Worm (Caenorhabditis elegans): ENCODE results near the gene srz-69.
A peak's percentile ranks its signal among the peaks of the same experiment; 100 is the strongest.

The srz-69 gene

ce11 chrIV:3524584-3525020 lies 47.6 kb upstream of the srz-69 start (continued):
- TF ChIP-seq ets-4 (GFP tag; optimal IDR thresholded peaks at IDR 0.05) (no peak), ccch-3 (GFP tag; optimal IDR thresholded peaks at IDR 0.05) (no peak), snpc-3.4 (tag; optimal IDR thresholded peaks at IDR 0.05) (no peak), cebp-2 (GFP tag; IDR thresholded peaks at IDR 0.05) (no peak), nhr-90 (tag; optimal IDR thresholded peaks at IDR 0.05) (peak; percentile 67), B0019.2 (GFP tag; conservative IDR thresholded peaks at IDR 0.05) (0 out of 2 replicates have a peak, but pooled peaks have one; percentile 27), ceh-27 (GFP tag; optimal IDR thresholded peaks at IDR 0.05) (peak; percentile 53), ztf-3 (GFP tag; optimal IDR thresholded peaks at IDR 0.05) (no peak), lir-1 (GFP tag; conservative IDR thresholded peaks at IDR 0.05) (no peak), C17E4.6 (GFP tag; IDR thresholded peaks at IDR 0.05) (no peak), lin-35 (GFP tag; optimal IDR thresholded peaks at IDR 0.05) (peak in 1 of 3 experiments; percentile 43), gei-17 (GFP tag; optimal IDR thresholded peaks at IDR 0.05) (no peak), hlh-26 (GFP tag; conservative IDR thresholded peaks at IDR 0.05) (no peak), die-1 (tag; optimal IDR thresholded peaks at IDR 0.05) (peak; percentile 77), nhr-120 (GFP tag; IDR thresholded peaks at IDR 0.05) (no peak), bed-2 (GFP tag; IDR thresholded peaks at IDR 0.05) (0 out of 2 replicates have a peak, but pooled peaks have one; percentile 6), cebp-1 (GFP tag; IDR thresholded peaks at IDR 0.05) (peak; percentile 18; the same call in 1 of the 2 replicates), cebp-1 (tag; optimal IDR thresholded peaks at IDR 0.05) (peak; percentile 66), mxl-1 (tag; optimal IDR thresholded peaks at IDR 0.05) (peak; percentile 45), C06A6.2 (GFP tag; conservative IDR thresholded peaks at IDR 0.05) (no peak), F57C9.4 (tag; optimal IDR thresholded peaks at IDR 0.05) (no peak), F33H1.4 (GFP tag; IDR thresholded peaks at IDR 0.05) (no peak), snpc-1.1 (tag; optimal IDR thresholded peaks at IDR 0.05; ENCODE audit: insufficient read depth) (no peak), ceh-40 (GFP tag; IDR thresholded peaks at IDR 0.05) (0 out of 2 replicates have a peak, but pooled peaks have one; percentile 63), xnd-1 (tag; optimal IDR thresholded peaks at IDR 0.05) (no peak), rcor-1 (GFP tag; IDR thresholded peaks at IDR 0.05) (peak; percentile 57), hrde-1 (tag; optimal IDR thresholded peaks at IDR 0.05; ENCODE audit: borderline replicate concordance) (peak; percentile 48), F23B12.7 (tag; optimal IDR thresholded peaks at IDR 0.05; ENCODE audit: insufficient read depth) (peak; percentile 43), rec-8 (tag; optimal IDR thresholded peaks at IDR 0.05) (peak; percentile 33 to 53), sdz-38 (tag; optimal IDR thresholded peaks at IDR 0.05) (no peak), zfh-2 (GFP tag; conservative IDR thresholded peaks at IDR 0.05) (peak; percentile 76), mel-28 (tag; optimal IDR thresholded peaks at IDR 0.05; ENCODE audit: borderline replicate concordance) (no peak), Y53G8AR.9 (GFP tag; conservative IDR thresholded peaks at IDR 0.05) (no peak), him-1 (tag; optimal IDR thresholded peaks at IDR 0.05) (no peak), ztf-22 (GFP tag; optimal IDR thresholded peaks at IDR 0.05) (no peak), mcd-1 (GFP tag; IDR thresholded peaks at IDR 0.05) (peak; percentile 60; the same call in 1 of the 2 replicates), hlh-12 (tag; optimal IDR thresholded peaks at IDR 0.05) (peak; percentile 43), akir-1 (GFP tag; optimal IDR thresholded peaks at IDR 0.05) (no peak), Y95B8A.8 (GFP tag; IDR thresholded peaks at IDR 0.05) (peak; percentile 77; the same call in 1 of the 2 replicates), hsf-1 (GFP tag; IDR thresholded peaks at IDR 0.05) (no peak), madf-3 (GFP tag; IDR thresholded peaks at IDR 0.05) (0 out of 2 replicates have a peak, but pooled peaks have one; percentile 46), tbx-9 (tag; optimal IDR thresholded peaks at IDR 0.05; ENCODE audit: borderline replicate concordance) (no peak), ceh-100 (GFP tag; IDR thresholded peaks at IDR 0.05) (peak; percentile 45), ceh-79 (tag; optimal IDR thresholded peaks at IDR 0.05) (no peak), sea-2 (GFP tag; IDR thresholded peaks at IDR 0.05) (no peak), T26A5.8 (tag; optimal IDR thresholded peaks at IDR 0.05) (no peak), Y79H2A.3 (GFP tag; conservative IDR thresholded peaks at IDR 0.05) (no peak), lag-1 (GFP tag; IDR thresholded peaks at IDR 0.05) (no peak)

Measured in whole organism, young adult.